Fruit fly (Drosophila melanogaster) whole organism, pupa: ENCODE results near the gene dpr16.

Experiments used
- CG10348 ChIP-seq: fragments of 200-800 bp; sonication (Bioruptor generic); IDR thresholded peaks from 2 replicates; pipeline ENCODE4 v1.3.6; 2022; ENCODE audit warnings: missing biosample characterization, missing genetic modification characterization
- CG14655 ChIP-seq: fragments of 200-800 bp; sonication (Bioruptor generic); optimal IDR thresholded peaks from 3 replicates; lab custom pipeline; 2017; ENCODE audit warnings: mild to moderate bottlenecking, missing biosample characterization, missing genetic modification reagents, missing genetic modification characterization
- CG15710 ChIP-seq: fragments of 200-800 bp; sonication (Bioruptor generic); optimal IDR thresholded peaks from 2 replicates; lab custom pipeline; 2018; ENCODE audit warnings: missing biosample characterization, mild to moderate bottlenecking, missing genetic modification characterization, moderate library complexity
- CG17806 ChIP-seq: fragments of 200-800 bp; sonication (Bioruptor generic); optimal IDR thresholded peaks from 2 replicates; lab custom pipeline; 2018; ENCODE audit warnings: missing biosample characterization, mild to moderate bottlenecking, missing genetic modification characterization, moderate library complexity
- CG32121 ChIP-seq: fragments of 200-800 bp; sonication (Bioruptor generic); IDR thresholded peaks from 2 replicates; pipeline ENCODE4 v1.3.6; 2022; ENCODE audit warnings: missing biosample characterization, missing genetic modification characterization
- CG4496 ChIP-seq: fragments of 200-800 bp; sonication (Bioruptor generic); IDR thresholded peaks from 3 replicates; pipeline ENCODE4 v1.3.6; 2022; ENCODE audit warnings: missing biosample characterization, missing genetic modification characterization
- CG8159 ChIP-seq: fragments of 200-800 bp; sonication (Bioruptor generic); optimal IDR thresholded peaks from 3 replicates; lab custom pipeline; 2018; ENCODE audit warnings: missing biosample characterization, mild to moderate bottlenecking, missing genetic modification characterization, moderate library complexity
- CG8301 ChIP-seq: fragments of 200-800 bp; sonication (Bioruptor generic); optimal IDR thresholded peaks from 2 replicates; lab custom pipeline; 2018; ENCODE audit warnings: missing biosample characterization, mild to moderate bottlenecking, missing genetic modification characterization
- CG9948 ChIP-seq: fragments of 200-800 bp; sonication (Bioruptor generic); optimal IDR thresholded peaks from 2 replicates; lab custom pipeline; 2018; ENCODE audit warnings: missing biosample characterization, mild to moderate bottlenecking, missing genetic modification characterization, moderate library complexity
- EcR ChIP-seq: fragments of 200-800 bp; sonication (Bioruptor generic); optimal IDR thresholded peaks from 3 replicates; lab custom pipeline; 2019; ENCODE audit warnings: missing biosample characterization, missing genetic modification characterization, mild to moderate bottlenecking, moderate library complexity, missing genetic modification reagents
- Ets98B ChIP-seq: fragments of 200-800 bp; sonication (Bioruptor generic); IDR thresholded peaks from 2 replicates; pipeline ENCODE4 v1.3.6; 2022; ENCODE audit warnings: missing biosample characterization, missing genetic modification characterization
- Pif1B ChIP-seq: fragments of 200-800 bp; sonication (Bioruptor generic); optimal IDR thresholded peaks from 3 replicates; lab custom pipeline; 2016; ENCODE audit warnings: missing biosample characterization, missing genetic modification characterization
- Snoo ChIP-seq: fragments of 200-800 bp; sonication (Bioruptor generic); optimal IDR thresholded peaks from 3 replicates; lab custom pipeline; 2017; ENCODE audit warnings: missing biosample characterization, mild to moderate bottlenecking, missing genetic modification characterization, inconsistent platforms
- rn ChIP-seq: fragments of 200-800 bp; sonication (Bioruptor generic); IDR thresholded peaks from 2 replicates; pipeline ENCODE4 v1.3.6; 2022; ENCODE audit warnings: missing biosample characterization, missing genetic modification characterization

- TF ChIP-seq CG32121 (GFP tag; lab: Robert Waterston, UW), result no peak
- no peak for TF ChIP-seq CG10348 (GFP tag; lab: Robert Waterston, UW)
- TF ChIP-seq Ets98B (GFP tag; lab: Robert Waterston, UW), result no peak
- no peak for TF ChIP-seq EcR (GFP tag; lab: Kevin White, UChicago)
- no peak for TF ChIP-seq rn (GFP tag; lab: Robert Waterston, UW)
- no peak for TF ChIP-seq CG8301
- no peak for TF ChIP-seq Pif1B (GFP tag; lab: Kevin White, UChicago)
- TF ChIP-seq CG14655 (GFP tag; lab: Kevin White, UChicago), result no peak
- TF ChIP-seq CG4496 (GFP tag; lab: Robert Waterston, UW), result no peak
- TF ChIP-seq CG17806 (tag; lab: Kevin White, UChicago), result no peak
- TF ChIP-seq CG8159, result no peak
- no peak for TF ChIP-seq Snoo (tag; lab: Kevin White, UChicago)
- no peak for TF ChIP-seq CG15710 (tag; lab: Kevin White, UChicago)
- no peak for TF ChIP-seq CG9948 (tag; lab: Kevin White, UChicago)
These were observed 43.8 kb upstream of the dpr16 start for dm6 chr3R:5106917-5107316.
